Fruit fly (Drosophila melanogaster): ENCODE data around the gene CG13806.
A peak's percentile ranks its signal among the peaks of the same experiment; 100 is the strongest.

The CG13806 gene

DNA sequence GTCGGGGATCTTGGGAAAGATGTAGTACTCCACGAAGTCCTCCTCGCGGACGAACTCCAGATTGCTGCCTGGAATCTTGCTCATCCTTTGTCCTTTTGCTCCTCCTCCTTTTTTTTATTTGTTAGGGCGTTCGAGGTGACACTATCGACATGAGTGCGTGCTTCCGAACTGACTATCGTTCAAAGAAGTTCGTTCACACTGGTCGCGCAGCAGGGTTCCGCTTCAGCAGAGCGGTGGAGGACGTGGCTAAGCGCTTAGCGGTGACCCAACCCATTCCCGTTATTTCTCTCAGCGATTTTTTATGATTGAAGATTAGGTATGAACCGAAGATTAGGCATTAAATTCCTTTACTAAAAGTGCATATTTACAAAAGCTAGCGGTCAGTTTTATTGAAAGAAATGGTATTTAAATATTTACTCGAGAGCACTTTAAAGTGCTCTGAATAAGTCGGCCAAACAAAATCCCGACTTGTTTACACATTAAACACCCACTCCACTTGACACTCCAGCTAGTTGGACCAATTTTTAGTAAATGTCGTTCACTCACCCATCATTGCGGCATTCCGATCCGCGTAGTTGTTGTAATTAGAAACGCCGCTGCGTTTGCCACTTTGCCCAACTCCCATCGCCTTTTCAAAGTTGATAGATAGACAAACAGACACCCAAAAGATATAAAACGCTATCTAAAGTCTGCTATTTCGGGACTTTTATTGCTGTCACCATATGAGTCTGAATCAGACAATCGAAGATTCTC, at the start of gene CG13806, which contains the start of gene ecd (continued):
- TF ChIP-seq cato (GFP tag; optimal IDR thresholded peaks at IDR 0.05; ENCODE audit: borderline replicate concordance), result no peak
- peak; percentile 84 for TF ChIP-seq pzg (GFP tag; optimal IDR thresholded peaks at IDR 0.05)
- 0 out of 2 replicates have a peak, but pooled peaks have one; percentile 23 for TF ChIP-seq klu (GFP tag; IDR thresholded peaks at IDR 0.05)
- TF ChIP-seq CG7839 (tag; optimal IDR thresholded peaks at IDR 0.05), result peak; percentile 40
- TF ChIP-seq ken (GFP tag; IDR thresholded peaks at IDR 0.05), result peak; percentile 67
- TF ChIP-seq bbx (GFP tag; IDR thresholded peaks at IDR 0.05; ENCODE audit: partially characterized antibody), result peak; percentile 93
- TF ChIP-seq CHES-1-like (GFP tag; optimal IDR thresholded peaks at IDR 0.05), result peak; percentile 66
- peak; percentile 34 for TF ChIP-seq CG13894 (tag; optimal IDR thresholded peaks at IDR 0.05)
- no peak for TF ChIP-seq Atf6 (GFP tag; IDR thresholded peaks at IDR 0.05)
- peak; percentile 56 for TF ChIP-seq CG3163 (GFP tag; optimal IDR thresholded peaks at IDR 0.05)
- TF ChIP-seq CG11456 (GFP tag; IDR thresholded peaks at IDR 0.05), result peak; percentile 73
- no peak for TF ChIP-seq pan (optimal IDR thresholded peaks at IDR 0.05)
- peak in 1 of 2 experiments; percentile 62 for TF ChIP-seq pan (GFP tag; optimal IDR thresholded peaks at IDR 0.05 in 1 of 2, IDR thresholded peaks at IDR 0.05 in 1 of 2)
- 0 out of 3 replicates have a peak, but pooled peaks have one; percentile 21 for TF ChIP-seq CG11560 (tag; IDR thresholded peaks at IDR 0.05)
- no peak for TF ChIP-seq usp (GFP tag; optimal IDR thresholded peaks at IDR 0.05)
- TF ChIP-seq CG6175 (GFP tag; IDR thresholded peaks at IDR 0.05), result 0 out of 3 replicates have a peak, but pooled peaks have one; percentile 39
- peak; percentile 55 for TF ChIP-seq CG3995 (GFP tag; optimal IDR thresholded peaks at IDR 0.05)
- TF ChIP-seq Dref (GFP tag; IDR thresholded peaks at IDR 0.05), result peak; percentile 49
- TF ChIP-seq CG5245 (GFP tag; optimal IDR thresholded peaks at IDR 0.05), result peak; percentile 4
- TF ChIP-seq CG1647 (GFP tag; optimal IDR thresholded peaks at IDR 0.05), result no peak
- TF ChIP-seq inv (GFP tag; IDR thresholded peaks at IDR 0.05; ENCODE audit: partially characterized antibody), result peak; percentile 96

dm6 chr3L:2228367-2229171, 37.6 kb upstream of the CG13806 start:
- no peak for TF ChIP-seq CG9609 (GFP tag; optimal IDR thresholded peaks at IDR 0.05)
- peak; percentile 5 for TF ChIP-seq stwl (tag; optimal IDR thresholded peaks at IDR 0.05)
- TF ChIP-seq lola (GFP tag; optimal IDR thresholded peaks at IDR 0.05), result no peak
- TF ChIP-seq eyg (GFP tag; optimal IDR thresholded peaks at IDR 0.05), result no peak
- no peak for TF ChIP-seq fu2 (GFP tag; optimal IDR thresholded peaks at IDR 0.05)
- TF ChIP-seq CG1647 (GFP tag; optimal IDR thresholded peaks at IDR 0.05), result no peak
- TF ChIP-seq fd96Cb (tag; optimal IDR thresholded peaks at IDR 0.05), result no peak
- peak; percentile 7; the same call in 1 of the 2 replicates for TF ChIP-seq vvl (GFP tag; IDR thresholded peaks at IDR 0.05)
- TF ChIP-seq exex (tag; optimal IDR thresholded peaks at IDR 0.05), result no peak
- peak; percentile 32 to 60 for TF ChIP-seq Trl (optimal IDR thresholded peaks at IDR 0.05)
- TF ChIP-seq Trl (GFP tag; optimal IDR thresholded peaks at IDR 0.05), result no peak
- no peak for TF ChIP-seq p53 (GFP tag; optimal IDR thresholded peaks at IDR 0.05)
- no peak for TF ChIP-seq CG18764 (GFP tag; optimal IDR thresholded peaks at IDR 0.05)
- peak; percentile 97 for TF ChIP-seq Deaf1 (tag; optimal IDR thresholded peaks at IDR 0.05)
- no peak for TF ChIP-seq tio (GFP tag; optimal IDR thresholded peaks at IDR 0.05)
- no peak for TF ChIP-seq CG9817 (tag; optimal IDR thresholded peaks at IDR 0.05)
- 0 out of 3 replicates have a peak, but pooled peaks have one; percentile 8 for TF ChIP-seq ci (GFP tag; IDR thresholded peaks at IDR 0.05)
- TF ChIP-seq CG8924 (tag; optimal IDR thresholded peaks at IDR 0.05), result no peak
- TF ChIP-seq CG17328 (GFP tag; IDR thresholded peaks at IDR 0.05), result no peak
- TF ChIP-seq ftz-f1 (GFP tag; optimal IDR thresholded peaks at IDR 0.05), result peak; percentile 30
- TF ChIP-seq CG12299 (tag; optimal IDR thresholded peaks at IDR 0.05), result no peak
- no peak for TF ChIP-seq Myb (GFP tag; optimal IDR thresholded peaks at IDR 0.05)
- TF ChIP-seq seq (GFP tag; IDR thresholded peaks at IDR 0.05), result 0 out of 2 replicates have a peak, but pooled peaks have one; percentile 22
- peak in 1 of 2 experiments; percentile 94 for TF ChIP-seq Dfd (GFP tag; optimal IDR thresholded peaks at IDR 0.05)
- no peak for TF ChIP-seq CG14050 (GFP tag; IDR thresholded peaks at IDR 0.05)
- TF ChIP-seq HHEX (GFP tag; optimal IDR thresholded peaks at IDR 0.05), result no peak
- TF ChIP-seq CG12071 (GFP tag; optimal IDR thresholded peaks at IDR 0.05), result no peak
- TF ChIP-seq CG31365 (tag; optimal IDR thresholded peaks at IDR 0.05), result peak; percentile 96
- TF ChIP-seq CG7839 (tag; optimal IDR thresholded peaks at IDR 0.05), result no peak

Data from whole organism, embryonic.